Worm (Caenorhabditis elegans): ENCODE results near the gene par-1.

DNA sequence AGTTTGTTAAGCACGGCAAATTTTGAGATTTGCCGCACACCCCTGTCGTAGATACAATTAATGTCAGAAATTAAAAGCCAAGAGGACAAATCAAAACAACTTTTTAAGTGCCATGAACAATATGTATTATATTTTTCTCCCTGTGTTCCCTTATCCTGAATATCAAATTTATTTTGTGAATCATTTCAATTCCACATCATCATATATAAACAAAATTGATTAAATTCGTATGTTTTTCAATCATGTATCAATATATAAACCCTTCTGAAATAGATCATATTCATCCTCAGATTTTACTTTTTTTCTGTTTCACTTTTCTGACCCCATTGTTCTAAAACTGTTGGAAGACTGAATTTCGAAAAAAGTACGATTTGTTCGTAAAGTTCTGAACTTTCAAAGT lies 71.0 kb downstream of the par-1 start, which contains the start of gene D1086.11:
- TF ChIP-seq elt-1 (tag; optimal IDR thresholded peaks at IDR 0.05), result no peak
- TF ChIP-seq unc-62 (GFP tag; optimal IDR thresholded peaks at IDR 0.05), result no peak
- TF ChIP-seq egl-5 (tag; optimal IDR thresholded peaks at IDR 0.05), result no peak
- TF ChIP-seq fkh-10 (GFP tag; optimal IDR thresholded peaks at IDR 0.05), result no peak
- TF ChIP-seq pha-4 (tag; optimal IDR thresholded peaks at IDR 0.05), result no peak
- no peak for TF ChIP-seq skn-1 (tag; optimal IDR thresholded peaks at IDR 0.05)
- no peak for TF ChIP-seq unc-39 (tag; optimal IDR thresholded peaks at IDR 0.05)
- no peak for TF ChIP-seq elt-3 (tag; optimal IDR thresholded peaks at IDR 0.05)
- no peak for TF ChIP-seq ztf-11 (tag; optimal IDR thresholded peaks at IDR 0.05)
- no peak for TF ChIP-seq nfya-1 (tag; optimal IDR thresholded peaks at IDR 0.05; ENCODE audit: insufficient read depth)
- TF ChIP-seq ceh-28 (tag; optimal IDR thresholded peaks at IDR 0.05), result no peak
- TF ChIP-seq lin-39 (tag; optimal IDR thresholded peaks at IDR 0.05), result no peak

All from whole organism, L3 larva.